Worm (Caenorhabditis elegans) whole organism, L4/young adult: ENCODE data around the gene F15B9.8.

Experiments
- W03F9.2 ChIP-seq: fragments of 150-350 bp; optimal IDR thresholded peaks from 2 replicates; lab custom pipeline; 2014; ENCODE audit warnings: missing biosample characterization, missing genetic modification characterization
- dao-5 ChIP-seq: sonication (generic microtip); optimal IDR thresholded peaks from 2 replicates; lab custom pipeline; 2016; ENCODE audit warnings: missing genotype, missing genetic modification characterization, moderate library complexity, missing compliant biosample characterization
- him-1 ChIP-seq: sonication (generic microtip); optimal IDR thresholded peaks from 2 replicates; lab custom pipeline; 2016; ENCODE audit warnings: missing genotype, missing genetic modification reagents, missing genetic modification characterization, missing compliant biosample characterization

DNA sequence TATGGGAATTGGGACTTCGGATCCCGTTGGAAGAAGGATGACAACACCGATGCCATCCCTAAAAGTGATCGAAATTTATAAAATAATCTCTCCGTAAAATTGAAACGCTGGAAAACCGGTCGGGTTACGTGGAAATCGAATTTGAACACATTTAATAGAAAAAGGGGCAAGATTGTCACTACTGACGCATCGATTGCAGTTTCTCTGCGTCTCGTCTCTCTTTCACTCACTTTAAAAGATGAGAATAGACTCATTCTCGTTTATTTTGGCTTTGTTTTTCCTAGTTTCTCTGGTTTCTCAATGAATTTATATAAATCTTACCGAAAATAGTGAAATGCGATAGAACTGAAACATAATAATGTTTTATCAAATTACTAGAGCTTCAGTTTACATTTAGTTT lies 53.3 kb downstream of the F15B9.8 start, which contains the start of gene scyl-1:
- TF ChIP-seq W03F9.2 (tag; lab: Kevin White, UChicago) (no peak), him-1 (no peak), dao-5 (tag; lab: Kevin White, UChicago) (no peak)
